Worm (Caenorhabditis elegans): ENCODE data around the gene shw-3.
A peak's percentile ranks its signal among the peaks of the same experiment; 100 is the strongest.

The shw-3 gene

DNA sequence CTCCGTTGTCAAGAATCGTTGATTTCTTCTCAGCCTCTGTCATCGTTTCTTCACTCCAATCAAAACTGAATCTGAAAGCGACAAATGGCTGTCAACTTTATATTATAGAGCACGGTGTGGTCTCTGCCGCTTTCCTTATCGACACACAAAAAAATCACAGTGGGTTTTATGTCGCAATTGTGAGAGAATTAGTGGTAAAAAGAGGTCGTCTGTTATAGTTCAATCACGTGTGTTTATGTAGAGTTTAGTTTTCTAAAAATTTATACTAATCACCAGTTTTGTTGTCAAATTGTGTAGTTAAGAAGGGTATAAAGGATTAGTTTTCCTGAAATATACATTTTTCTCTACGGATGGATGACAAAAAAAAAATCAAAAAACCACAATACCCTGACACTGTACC lies 52.0 kb downstream of the shw-3 start, which contains the start of gene T16G1.7 (continued):
- TF ChIP-seq nhr-42 (GFP tag; IDR thresholded peaks at IDR 0.05) (no peak), daf-16 (GFP tag; optimal IDR thresholded peaks at IDR 0.05) (no peak), daf-16 (tag; optimal IDR thresholded peaks at IDR 0.05) (peak; percentile 77), hlh-30 (tag; optimal IDR thresholded peaks at IDR 0.05; ENCODE audit: insufficient read depth) (peak; percentile 15), ztf-11 (tag; optimal IDR thresholded peaks at IDR 0.05) (no peak), daf-12 (tag; optimal IDR thresholded peaks at IDR 0.05) (no peak), nhr-11 (tag; optimal IDR thresholded peaks at IDR 0.05) (no peak), mxl-2 (GFP tag; conservative IDR thresholded peaks at IDR 0.05) (no peak), dmd-9 (GFP tag; IDR thresholded peaks at IDR 0.05) (no peak), unc-62 (GFP tag; optimal IDR thresholded peaks at IDR 0.05 in 1 of 2) (peak in 1 of 2 experiments; percentile 26), unc-62 (tag; optimal IDR thresholded peaks at IDR 0.05) (no peak), gei-8 (GFP tag; optimal IDR thresholded peaks at IDR 0.05) (no peak), lin-1 (GFP tag; IDR thresholded peaks at IDR 0.05) (peak; percentile 72; the same call in 1 of the 2 replicates), duxl-1 (tag; optimal IDR thresholded peaks at IDR 0.05; ENCODE audit: poor library complexity) (no peak), F10B5.3 (tag; optimal IDR thresholded peaks at IDR 0.05) (no peak), snpc-1.2 (GFP tag; IDR thresholded peaks at IDR 0.05) (no peak), cey-2 (tag; optimal IDR thresholded peaks at IDR 0.05; ENCODE audit: borderline replicate concordance, insufficient read depth) (no peak), mes-2 (tag; optimal IDR thresholded peaks at IDR 0.05; ENCODE audit: poor library complexity, severe bottlenecking) (no peak), lin-13 (GFP tag; optimal IDR thresholded peaks at IDR 0.05) (no peak), tra-1 (GFP tag; IDR thresholded peaks at IDR 0.05) (0 out of 2 replicates have a peak, but pooled peaks have one; percentile 42), Y75B8A.6 (GFP tag; IDR thresholded peaks at IDR 0.05) (no peak), mxl-3 (GFP tag; optimal IDR thresholded peaks at IDR 0.05) (peak; percentile 58), T20F7.1 (GFP tag; optimal IDR thresholded peaks at IDR 0.05) (peak; percentile 13), dve-1 (tag; optimal IDR thresholded peaks at IDR 0.05; ENCODE audit: insufficient read depth) (peak; percentile 76), snpc-4 (tag; optimal IDR thresholded peaks at IDR 0.05) (no peak), daf-8 (GFP tag; IDR thresholded peaks at IDR 0.05) (no peak), saeg-2 (GFP tag; IDR thresholded peaks at IDR 0.05) (no peak), hmg-1.1 (GFP tag; IDR thresholded peaks at IDR 0.05) (no peak), nhr-41 (GFP tag; IDR thresholded peaks at IDR 0.05) (peak; percentile 54; the same call in 1 of the 2 replicates), ctbp-1 (GFP tag; IDR thresholded peaks at IDR 0.05) (no peak), Y48G9A.11 (GFP tag; IDR thresholded peaks at IDR 0.05) (no peak), ceh-32 (tag; optimal IDR thresholded peaks at IDR 0.05; ENCODE audit: poor library complexity) (no peak), dpl-1 (GFP tag; optimal IDR thresholded peaks at IDR 0.05) (no peak)

DNA sequence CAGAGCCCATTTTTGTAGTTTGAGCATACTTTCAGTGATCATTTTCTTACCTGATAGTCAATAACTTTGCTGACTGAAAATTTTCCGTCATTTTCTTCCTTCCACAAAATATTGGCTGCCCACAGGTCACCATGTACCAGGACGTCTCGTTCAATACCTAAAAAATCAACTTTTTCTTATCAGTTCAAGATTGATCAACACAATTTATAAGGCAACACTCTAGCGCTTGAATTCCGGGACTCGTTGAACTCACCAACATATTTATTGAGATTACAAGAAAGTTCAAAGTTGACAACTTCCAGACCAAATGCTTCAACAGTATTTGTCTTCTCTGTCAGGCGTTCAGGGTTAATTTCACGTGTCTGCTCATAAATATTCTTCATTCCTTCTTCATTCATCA lies 53.3 kb downstream of the shw-3 start:
- peak; percentile 44 for TF ChIP-seq dve-1 (tag; optimal IDR thresholded peaks at IDR 0.05; ENCODE audit: insufficient read depth)
- TF ChIP-seq snpc-4 (tag; optimal IDR thresholded peaks at IDR 0.05): no peak
- no peak for TF ChIP-seq daf-16 (GFP tag; optimal IDR thresholded peaks at IDR 0.05)
- peak; percentile 78 for TF ChIP-seq daf-16 (tag; optimal IDR thresholded peaks at IDR 0.05)
- peak; percentile 48 for TF ChIP-seq nhr-28 (tag; optimal IDR thresholded peaks at IDR 0.05)
- no peak for TF ChIP-seq gei-8 (GFP tag; optimal IDR thresholded peaks at IDR 0.05)
- TF ChIP-seq tag-97 (GFP tag; IDR thresholded peaks at IDR 0.05): no peak
- TF ChIP-seq dmd-6 (GFP tag; IDR thresholded peaks at IDR 0.05): peak; percentile 70
- TF ChIP-seq lin-1 (GFP tag; IDR thresholded peaks at IDR 0.05): no peak
- peak; percentile 47 for TF ChIP-seq pqm-1 (tag; optimal IDR thresholded peaks at IDR 0.05)
- TF ChIP-seq pha-4 (GFP tag; IDR thresholded peaks at IDR 0.05): no peak
- TF ChIP-seq pha-4 (tag; optimal IDR thresholded peaks at IDR 0.05): no peak
- no peak for TF ChIP-seq egl-43 (GFP tag; IDR thresholded peaks at IDR 0.05)
